Fruit fly (Drosophila melanogaster) whole organism, embryonic: ENCODE results near the gene Hsdl2.
A peak's percentile ranks its signal among the peaks of the same experiment; 100 is the strongest.

ENCODE experiments used
- Antp ChIP-seq: fragments of 200-800 bp; sonication (Bioruptor generic); optimal IDR thresholded peaks from 3 replicates; lab custom pipeline; 2016; ENCODE audit warnings: missing biosample characterization, missing genetic modification characterization
- CG11695 ChIP-seq: fragments of 200-800 bp; sonication (Bioruptor generic); IDR thresholded peaks from 3 replicates; pipeline ENCODE4 v1.3.6; 2022; ENCODE audit warnings: missing biosample characterization, missing genetic modification characterization
- CG12236 ChIP-seq: fragments of 200-800 bp; sonication (Bioruptor generic); optimal IDR thresholded peaks from 2 replicates; lab custom pipeline; 2016; ENCODE audit warnings: missing biosample characterization, missing genetic modification characterization
- CG14441 ChIP-seq: fragments of 200-800 bp; sonication (Bioruptor generic); IDR thresholded peaks from 2 replicates; pipeline ENCODE4 v1.3.6; 2022; ENCODE audit warnings: missing biosample characterization, missing genetic modification characterization
- CG14710 ChIP-seq: fragments of 200-800 bp; sonication (Bioruptor generic); optimal IDR thresholded peaks from 3 replicates; lab custom pipeline; 2019; ENCODE audit warnings: missing biosample characterization, mild to moderate bottlenecking, missing genetic modification characterization, moderate library complexity
- CG15514 ChIP-seq: fragments of 200-800 bp; sonication (Bioruptor generic); optimal IDR thresholded peaks from 3 replicates; lab custom pipeline; 2017; ENCODE audit warnings: missing biosample characterization, missing genetic modification characterization, mild to moderate bottlenecking, moderate library complexity, missing genetic modification reagents
- CG15696 ChIP-seq: fragments of 200-800 bp; sonication (Bioruptor generic); optimal IDR thresholded peaks from 2 replicates; lab custom pipeline; 2019; ENCODE audit warnings: missing biosample characterization, mild to moderate bottlenecking, missing genetic modification characterization, moderate library complexity
- CG16813 ChIP-seq: fragments of 200-800 bp; sonication (Bioruptor generic); IDR thresholded peaks from 3 replicates; pipeline ENCODE4 v1.3.6; 2022; ENCODE audit warnings: missing biosample characterization, missing genetic modification characterization; ENCODE audit not compliant: partially characterized antibody
- CG17568 ChIP-seq: fragments of 200-800 bp; sonication (Bioruptor generic); optimal IDR thresholded peaks from 2 replicates; lab custom pipeline; 2018; ENCODE audit warnings: missing biosample characterization, mild to moderate bottlenecking, missing genetic modification characterization, moderate library complexity
- CG1792 ChIP-seq: fragments of 200-800 bp; sonication (Bioruptor generic); optimal IDR thresholded peaks from 2 replicates; lab custom pipeline; 2016; ENCODE audit warnings: missing biosample characterization, missing genetic modification characterization
- CG18476 ChIP-seq: fragments of 200-800 bp; sonication (Bioruptor generic); optimal IDR thresholded peaks from 2 replicates; lab custom pipeline; 2016; ENCODE audit warnings: missing biosample characterization, mild to moderate bottlenecking, missing genetic modification characterization
- CG18599 ChIP-seq: fragments of 200-800 bp; sonication (Bioruptor generic); optimal IDR thresholded peaks from 3 replicates; lab custom pipeline; 2017; ENCODE audit warnings: missing biosample characterization, missing genetic modification characterization, mild to moderate bottlenecking, moderate library complexity, missing genetic modification reagents
- CG18764 ChIP-seq: fragments of 200-800 bp; sonication (Bioruptor generic); optimal IDR thresholded peaks from 3 replicates; lab custom pipeline; 2016; ENCODE audit warnings: missing biosample characterization, missing genetic modification characterization
- CG2875 ChIP-seq: fragments of 200-800 bp; sonication (Bioruptor generic); optimal IDR thresholded peaks from 2 replicates; lab custom pipeline; 2017; ENCODE audit warnings: missing biosample characterization, mild to moderate bottlenecking, missing genetic modification characterization, missing genetic modification reagents
- CG30020 ChIP-seq: fragments of 200-800 bp; optimal IDR thresholded peaks from 2 replicates; lab custom pipeline; 2019; ENCODE audit warnings: missing biosample characterization, mild to moderate bottlenecking, missing genetic modification characterization, moderate library complexity
- CG4617 ChIP-seq: fragments of 200-800 bp; sonication (Bioruptor generic); optimal IDR thresholded peaks from 3 replicates; lab custom pipeline; 2016; ENCODE audit warnings: missing biosample characterization, missing genetic modification characterization, borderline replicate concordance
- CG7357 ChIP-seq: fragments of 200-800 bp; sonication (Bioruptor generic); IDR thresholded peaks from 3 replicates; pipeline ENCODE4 v1.3.6; 2022; ENCODE audit warnings: missing biosample characterization, missing genetic modification characterization
- CG8765 ChIP-seq: fragments of 200-800 bp; sonication (Bioruptor generic); IDR thresholded peaks from 2 replicates; pipeline ENCODE4 v1.3.6; 2022; ENCODE audit warnings: missing biosample characterization, missing genetic modification characterization
- Dip2 ChIP-seq: fragments of 200-800 bp; sonication (Bioruptor generic); IDR thresholded peaks from 2 replicates; pipeline ENCODE4 v1.3.6; 2022; ENCODE audit warnings: missing biosample characterization, missing genetic modification characterization
- Doc2 ChIP-seq: fragments of 200-800 bp; sonication (Bioruptor generic); IDR thresholded peaks from 2 replicates; pipeline ENCODE4 v1.3.6; 2022; ENCODE audit warnings: missing biosample characterization, missing genetic modification characterization
- Doc3 ChIP-seq: fragments of 200-800 bp; sonication (Bioruptor generic); IDR thresholded peaks from 3 replicates; pipeline ENCODE4 v1.3.6; 2022; ENCODE audit warnings: missing biosample characterization, missing genetic modification characterization; ENCODE audit not compliant: partially characterized antibody
- H2.0 ChIP-seq: fragments of 200-800 bp; sonication (Bioruptor generic); IDR thresholded peaks from 2 replicates; pipeline ENCODE4 v1.3.6; 2022; ENCODE audit warnings: missing biosample characterization, missing genetic modification characterization
- MBD-R2 ChIP-seq: fragments of 200-800 bp; sonication (Bioruptor generic); IDR thresholded peaks from 2 replicates; pipeline ENCODE4 v1.3.6; 2022; ENCODE audit warnings: missing biosample characterization, missing genetic modification characterization
- Nf-YB ChIP-seq: fragments of 200-800 bp; sonication (Bioruptor generic); optimal IDR thresholded peaks from 3 replicates; lab custom pipeline; 2019; ENCODE audit warnings: missing biosample characterization, mild to moderate bottlenecking, missing genetic modification characterization, moderate library complexity
- Nf-YC ChIP-seq: fragments of 200-800 bp; optimal IDR thresholded peaks from 3 replicates; lab custom pipeline; 2019; ENCODE audit warnings: missing biosample characterization, mild to moderate bottlenecking, missing genetic modification characterization, moderate library complexity
- Oli ChIP-seq: fragments of 200-800 bp; sonication (Bioruptor generic); optimal IDR thresholded peaks from 2 replicates; lab custom pipeline; 2018; ENCODE audit warnings: missing biosample characterization, mild to moderate bottlenecking, missing genetic modification characterization, moderate library complexity
- Opbp ChIP-seq: fragments of 200-800 bp; sonication (Bioruptor generic); IDR thresholded peaks from 3 replicates; pipeline ENCODE4 v1.3.6; 2022; ENCODE audit warnings: missing biosample characterization, missing genetic modification characterization; ENCODE audit not compliant: partially characterized antibody
- Six4 ChIP-seq: fragments of 200-800 bp; sonication (Bioruptor generic); optimal IDR thresholded peaks from 2 replicates; lab custom pipeline; 2016; ENCODE audit warnings: missing biosample characterization, missing genetic modification characterization
- abd-A ChIP-seq: fragments of 200-800 bp; sonication (Bioruptor generic); optimal IDR thresholded peaks from 3 replicates; lab custom pipeline; 2019; ENCODE audit warnings: missing biosample characterization, mild to moderate bottlenecking, missing genetic modification characterization, moderate library complexity
- ara ChIP-seq: fragments of 200-800 bp; sonication (Bioruptor generic); IDR thresholded peaks from 2 replicates; pipeline ENCODE4 v1.3.6; 2022; ENCODE audit warnings: missing biosample characterization, missing genetic modification characterization
- ato ChIP-seq: fragments of 200-800 bp; sonication (Bioruptor generic); IDR thresholded peaks from 2 replicates; pipeline ENCODE4 v1.3.6; 2022; ENCODE audit warnings: missing biosample characterization, missing genetic modification characterization; ENCODE audit not compliant: partially characterized antibody
- bowl ChIP-seq: fragments of 200-800 bp; sonication (Bioruptor generic); IDR thresholded peaks from 2 replicates; pipeline ENCODE4 v1.3.6; 2022; ENCODE audit warnings: missing biosample characterization, missing genetic modification characterization
- chn ChIP-seq: fragments of 200-800 bp; sonication (Bioruptor generic); optimal IDR thresholded peaks from 2 replicates; lab custom pipeline; 2016; ENCODE audit warnings: missing biosample characterization, missing genetic modification characterization
- ci ChIP-seq: fragments of 200-800 bp; sonication (Bioruptor generic); IDR thresholded peaks from 3 replicates; pipeline ENCODE4 v1.3.6; 2022; ENCODE audit warnings: missing biosample characterization, missing genetic modification characterization
- crc ChIP-seq: fragments of 200-800 bp; sonication (Bioruptor generic); optimal IDR thresholded peaks from 2 replicates; lab custom pipeline; 2016; ENCODE audit warnings: missing biosample characterization, missing genetic modification characterization
- danr ChIP-seq: fragments of 200-800 bp; sonication (Bioruptor generic); IDR thresholded peaks from 2 replicates; pipeline ENCODE4 v1.3.6; 2022; ENCODE audit warnings: missing biosample characterization, missing genetic modification characterization
- dpn ChIP-seq, 2 experiments: fragments of 200-800 bp; sonication (Bioruptor generic); optimal IDR thresholded peaks; 3 replicates each; lab custom pipeline; 2016; ENCODE audit warnings: missing biosample characterization in 2 of 2, missing genetic modification characterization in 2 of 2
- ems ChIP-seq: fragments of 200-800 bp; sonication (Bioruptor generic); optimal IDR thresholded peaks from 3 replicates; lab custom pipeline; 2016; ENCODE audit warnings: missing biosample characterization, missing genetic modification characterization
- eyg ChIP-seq: fragments of 200-800 bp; sonication (Bioruptor generic); optimal IDR thresholded peaks from 3 replicates; lab custom pipeline; 2016; ENCODE audit warnings: missing biosample characterization, missing genetic modification characterization
- fd64A ChIP-seq: fragments of 200-800 bp; sonication (Bioruptor generic); optimal IDR thresholded peaks from 3 replicates; lab custom pipeline; 2018; ENCODE audit warnings: missing biosample characterization, mild to moderate bottlenecking, missing genetic modification characterization
- ftz-f1 ChIP-seq: fragments of 200-800 bp; sonication (Bioruptor generic); optimal IDR thresholded peaks from 2 replicates; lab custom pipeline; 2016; ENCODE audit warnings: missing biosample characterization, missing genetic modification characterization
- ham ChIP-seq: fragments of 200-800 bp; sonication (Bioruptor generic); IDR thresholded peaks from 2 replicates; pipeline ENCODE4 v1.3.6; 2022; ENCODE audit warnings: missing biosample characterization, missing genetic modification characterization
- hbn ChIP-seq: fragments of 200-800 bp; sonication (Bioruptor generic); IDR thresholded peaks from 2 replicates; pipeline ENCODE4 v1.3.6; 2022; ENCODE audit warnings: missing biosample characterization, missing genetic modification characterization; ENCODE audit not compliant: partially characterized antibody
- mld ChIP-seq: fragments of 200-800 bp; sonication (Bioruptor generic); IDR thresholded peaks from 3 replicates; pipeline ENCODE4 v1.3.6; 2022; ENCODE audit warnings: missing biosample characterization, missing genetic modification characterization; ENCODE audit not compliant: partially characterized antibody
- org-1 ChIP-seq: fragments of 200-800 bp; sonication (Bioruptor generic); optimal IDR thresholded peaks from 2 replicates; lab custom pipeline; 2017; ENCODE audit warnings: missing biosample characterization, missing genetic modification characterization
- sens-2 ChIP-seq: fragments of 200-800 bp; sonication (Bioruptor generic); IDR thresholded peaks from 2 replicates; pipeline ENCODE4 v1.3.6; 2022; ENCODE audit warnings: missing biosample characterization, missing genetic modification characterization
- sim ChIP-seq: fragments of 200-800 bp; sonication (Bioruptor generic); IDR thresholded peaks from 2 replicates; pipeline ENCODE4 v1.3.6; 2022; ENCODE audit warnings: missing biosample characterization, missing genetic modification characterization
- sima ChIP-seq: fragments of 200-800 bp; sonication (Bioruptor generic); optimal IDR thresholded peaks from 2 replicates; lab custom pipeline; 2016; ENCODE audit warnings: missing biosample characterization, missing genetic modification characterization
- sob ChIP-seq: fragments of 200-800 bp; sonication (Bioruptor generic); IDR thresholded peaks from 2 replicates; pipeline ENCODE4 v1.3.6; 2022; ENCODE audit warnings: missing biosample characterization, missing genetic modification characterization
- wor ChIP-seq: fragments of 200-800 bp; sonication (Bioruptor generic); IDR thresholded peaks from 2 replicates; pipeline ENCODE4 v1.3.6; 2022; ENCODE audit warnings: missing biosample characterization, missing genetic modification characterization

Hsdl2 gene

DNA sequence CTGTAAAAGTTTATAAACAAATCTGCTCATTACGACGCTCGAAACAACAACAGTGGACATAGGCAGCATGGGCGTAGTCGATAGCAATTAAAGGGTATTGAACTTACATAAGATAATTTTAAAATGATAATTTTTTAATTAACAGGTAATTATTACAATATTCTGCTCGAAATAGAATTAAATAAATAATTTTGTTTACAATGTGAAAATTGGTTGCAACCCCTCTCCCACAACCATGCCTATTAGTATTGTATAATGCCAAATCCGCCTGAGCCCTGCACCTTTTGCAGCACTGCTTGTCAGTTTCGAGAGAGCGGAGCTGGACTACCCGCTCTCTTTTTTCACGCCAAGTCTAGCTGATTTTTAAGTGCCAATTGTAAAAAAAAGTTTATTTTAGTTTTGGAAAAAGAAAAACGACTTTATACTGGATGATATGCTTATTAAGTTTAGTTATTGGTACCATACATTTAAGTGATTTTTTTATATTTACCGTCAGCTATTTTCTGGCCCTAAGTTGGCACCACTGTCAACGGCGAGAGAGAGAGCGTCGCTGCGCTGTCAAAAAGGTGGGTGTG is 41.2 kb upstream of the Hsdl2 start, which contains the start of the genes CG5611 and Mtl (continued):
- peak; percentile 99 for TF ChIP-seq fd64A (GFP tag; lab: Kevin White, UChicago)
- TF ChIP-seq chn (GFP tag; lab: Kevin White, UChicago), result peak; percentile 99
- TF ChIP-seq sens-2 (GFP tag; lab: Robert Waterston, UW), result peak; percentile 99
- peak; percentile 99 to 100 for TF ChIP-seq dpn (GFP tag; optimal IDR thresholded peaks at IDR 0.05; lab: Kevin White, UChicago)
- 0 out of 3 replicates have a peak, but pooled peaks have one; percentile 43 for TF ChIP-seq CG16813 (GFP tag; lab: Robert Waterston, UW)
- peak; percentile 99 for TF ChIP-seq sim
- peak; percentile 90 for TF ChIP-seq CG12236 (GFP tag; lab: Kevin White, UChicago)
- TF ChIP-seq Doc3, result 0 out of 3 replicates have a peak, but pooled peaks have one; percentile 35
- peak; percentile 94 for TF ChIP-seq Antp (GFP tag; lab: Kevin White, UChicago)
- TF ChIP-seq CG30020 (tag; lab: Kevin White, UChicago), result peak; percentile 93
- TF ChIP-seq Dip2, result peak; percentile 83
- no peak for TF ChIP-seq ato (GFP tag; lab: Robert Waterston, UW)
- peak; percentile 100 for TF ChIP-seq CG4617 (GFP tag; lab: Kevin White, UChicago)
- TF ChIP-seq ci (GFP tag; lab: Robert Waterston, UW), result peak; percentile 100
- TF ChIP-seq MBD-R2 (GFP tag; lab: Robert Waterston, UW), result peak; percentile 100
- peak; percentile 99 for TF ChIP-seq CG18476 (GFP tag; lab: Kevin White, UChicago)
- peak; percentile 93 for TF ChIP-seq ftz-f1 (GFP tag; lab: Kevin White, UChicago)
- TF ChIP-seq CG8765 (GFP tag; lab: Robert Waterston, UW), result peak; percentile 100
- TF ChIP-seq Nf-YC (tag; lab: Kevin White, UChicago), result peak; percentile 94
- TF ChIP-seq CG7357 (GFP tag; lab: Robert Waterston, UW), result peak; percentile 99
- peak; percentile 92 for TF ChIP-seq Nf-YB (GFP tag; lab: Kevin White, UChicago)
- peak; percentile 100 for TF ChIP-seq H2.0
- peak; percentile 99 for TF ChIP-seq CG14710 (tag; lab: Kevin White, UChicago)
- TF ChIP-seq danr, result peak; percentile 100
- peak; percentile 100 for TF ChIP-seq Oli
- peak; percentile 99 for TF ChIP-seq CG17568
- peak; percentile 88 for TF ChIP-seq eyg (GFP tag; lab: Kevin White, UChicago)
- peak; percentile 35; the same call in 1 of the 2 replicates for TF ChIP-seq hbn
- 0 out of 3 replicates have a peak, but pooled peaks have one; percentile 31 for TF ChIP-seq Opbp (GFP tag; lab: Robert Waterston, UW)
- peak; percentile 100 for TF ChIP-seq CG11695 (GFP tag; lab: Robert Waterston, UW)
- TF ChIP-seq CG18599 (GFP tag; lab: Kevin White, UChicago), result peak; percentile 99
- TF ChIP-seq ems (GFP tag; lab: Kevin White, UChicago), result peak; percentile 98
- peak; percentile 100 for TF ChIP-seq CG14441 (GFP tag; lab: Robert Waterston, UW)
- TF ChIP-seq sob (GFP tag; lab: Robert Waterston, UW), result peak; percentile 100
- TF ChIP-seq bowl (GFP tag; lab: Robert Waterston, UW), result peak; percentile 100
- TF ChIP-seq CG1792, result peak; percentile 95
- TF ChIP-seq ham (GFP tag; lab: Robert Waterston, UW), result peak; percentile 99
- peak; percentile 100 for TF ChIP-seq CG15696 (tag; lab: Kevin White, UChicago)
- peak; percentile 95 for TF ChIP-seq CG15514 (GFP tag; lab: Kevin White, UChicago)
- TF ChIP-seq sima, result peak; percentile 91
- TF ChIP-seq abd-A (tag; lab: Kevin White, UChicago), result peak; percentile 97
- TF ChIP-seq wor (GFP tag; lab: Robert Waterston, UW), result peak; percentile 100
- no peak for TF ChIP-seq mld (GFP tag; lab: Robert Waterston, UW)
- TF ChIP-seq crc, result peak; percentile 89
- peak; percentile 99 for TF ChIP-seq CG2875
- peak; percentile 99 for TF ChIP-seq CG18764
- peak; percentile 99 for TF ChIP-seq org-1 (GFP tag; lab: Kevin White, UChicago)
- TF ChIP-seq Doc2 (GFP tag; lab: Robert Waterston, UW), result peak; percentile 99
- peak; percentile 100 for TF ChIP-seq ara (GFP tag; lab: Robert Waterston, UW)
- peak; percentile 99 for TF ChIP-seq Six4 (GFP tag; lab: Kevin White, UChicago)
